Fruit fly (Drosophila melanogaster) whole organism, embryonic: Measurements from ENCODE around the gene CG14420.

ENCODE experiments used
- Adf1 ChIP-seq: fragments of 200-800 bp; sonication (Bioruptor generic); IDR thresholded peaks from 2 replicates; pipeline ENCODE4 v1.3.6; 2022; ENCODE audit warnings: missing biosample characterization, missing genetic modification characterization
- Bgb ChIP-seq: fragments of 200-800 bp; sonication (Bioruptor generic); IDR thresholded peaks from 2 replicates; pipeline ENCODE4 v1.3.6; 2022; ENCODE audit warnings: missing biosample characterization, missing genetic modification characterization; ENCODE audit not compliant: partially characterized antibody
- Blimp-1 ChIP-seq: fragments of 200-800 bp; sonication (Bioruptor generic); optimal IDR thresholded peaks from 3 replicates; lab custom pipeline; 2018; ENCODE audit warnings: missing biosample characterization, missing genetic modification characterization, mild to moderate bottlenecking, moderate library complexity, missing genetic modification reagents
- BtbVII ChIP-seq: fragments of 200-800 bp; sonication (Bioruptor generic); optimal IDR thresholded peaks from 3 replicates; lab custom pipeline; 2017; ENCODE audit warnings: missing biosample characterization, mild to moderate bottlenecking, missing genetic modification characterization
- CG10267 ChIP-seq: fragments of 200-800 bp; sonication (Bioruptor generic); optimal IDR thresholded peaks from 2 replicates; lab custom pipeline; 2018; ENCODE audit warnings: missing biosample characterization, mild to moderate bottlenecking, missing genetic modification characterization, moderate library complexity
- CG10462 ChIP-seq: fragments of 200-800 bp; sonication (Bioruptor generic); optimal IDR thresholded peaks from 2 replicates; lab custom pipeline; 2016; ENCODE audit warnings: missing biosample characterization, missing genetic modification characterization
- CG11723 ChIP-seq: fragments of 200-800 bp; sonication (Bioruptor generic); optimal IDR thresholded peaks from 2 replicates; lab custom pipeline; 2017; ENCODE audit warnings: missing biosample characterization, mild to moderate bottlenecking, missing genetic modification characterization
- CG13424 ChIP-seq: fragments of 200-800 bp; sonication (Bioruptor generic); optimal IDR thresholded peaks from 2 replicates; lab custom pipeline; 2019; ENCODE audit warnings: missing biosample characterization, mild to moderate bottlenecking, missing genetic modification characterization, moderate library complexity
- CG13894 ChIP-seq: fragments of 200-800 bp; sonication (Bioruptor generic); optimal IDR thresholded peaks from 3 replicates; lab custom pipeline; 2018; ENCODE audit warnings: missing biosample characterization, mild to moderate bottlenecking, missing genetic modification characterization, moderate library complexity
- CG14441 ChIP-seq: fragments of 200-800 bp; sonication (Bioruptor generic); IDR thresholded peaks from 2 replicates; pipeline ENCODE4 v1.3.6; 2022; ENCODE audit warnings: missing biosample characterization, missing genetic modification characterization
- CG16779 ChIP-seq: fragments of 200-800 bp; sonication (Bioruptor generic); IDR thresholded peaks from 2 replicates; pipeline ENCODE4 v1.3.6; 2022; ENCODE audit warnings: missing biosample characterization, missing genetic modification characterization
- CG16813 ChIP-seq: fragments of 200-800 bp; sonication (Bioruptor generic); IDR thresholded peaks from 3 replicates; pipeline ENCODE4 v1.3.6; 2022; ENCODE audit warnings: missing biosample characterization, missing genetic modification characterization; ENCODE audit not compliant: partially characterized antibody
- CG17328 ChIP-seq: fragments of 200-800 bp; sonication (Bioruptor generic); IDR thresholded peaks from 2 replicates; pipeline ENCODE4 v1.3.6; 2022; ENCODE audit warnings: missing biosample characterization, missing genetic modification characterization
- CG17359 ChIP-seq: fragments of 200-800 bp; sonication (Bioruptor generic); optimal IDR thresholded peaks from 3 replicates; lab custom pipeline; 2018; ENCODE audit warnings: missing biosample characterization, mild to moderate bottlenecking, missing genetic modification characterization, moderate library complexity
- CG17612 ChIP-seq: fragments of 200-800 bp; sonication (Bioruptor generic); IDR thresholded peaks from 2 replicates; pipeline ENCODE4 v1.3.6; 2022; ENCODE audit warnings: missing biosample characterization, missing genetic modification characterization
- CG18476 ChIP-seq: fragments of 200-800 bp; sonication (Bioruptor generic); optimal IDR thresholded peaks from 2 replicates; lab custom pipeline; 2016; ENCODE audit warnings: missing biosample characterization, mild to moderate bottlenecking, missing genetic modification characterization
- CG2889 ChIP-seq: fragments of 200-800 bp; sonication (Bioruptor generic); IDR thresholded peaks from 3 replicates; pipeline ENCODE4 v1.3.6; 2022; ENCODE audit warnings: missing biosample characterization, missing genetic modification characterization
- CG31388 ChIP-seq: fragments of 200-800 bp; sonication (Bioruptor generic); optimal IDR thresholded peaks from 2 replicates; lab custom pipeline; 2016; ENCODE audit warnings: missing biosample characterization, missing genetic modification characterization
- CG3407 ChIP-seq: fragments of 200-800 bp; sonication (Bioruptor generic); optimal IDR thresholded peaks from 2 replicates; lab custom pipeline; 2018; ENCODE audit warnings: missing biosample characterization, mild to moderate bottlenecking, missing genetic modification characterization
- CG3726 ChIP-seq: fragments of 200-800 bp; sonication (Bioruptor generic); IDR thresholded peaks from 3 replicates; pipeline ENCODE4, ENCODE4 v1.3.6; 2022; ENCODE audit warnings: missing biosample characterization, missing genetic modification characterization
- CG3838 ChIP-seq: fragments of 200-800 bp; sonication (Bioruptor generic); optimal IDR thresholded peaks from 3 replicates; lab custom pipeline; 2016; ENCODE audit warnings: missing biosample characterization, missing genetic modification characterization
- CG3847 ChIP-seq: fragments of 200-800 bp; sonication (Bioruptor generic); IDR thresholded peaks from 2 replicates; pipeline ENCODE4 v1.3.6; 2022; ENCODE audit warnings: missing biosample characterization, missing genetic modification characterization
- CG4730 ChIP-seq: fragments of 200-800 bp; sonication (Bioruptor generic); IDR thresholded peaks from 2 replicates; pipeline ENCODE4 v1.3.6; 2022; ENCODE audit warnings: missing biosample characterization, missing genetic modification characterization
- CG6683 ChIP-seq: fragments of 200-800 bp; sonication (Bioruptor generic); optimal IDR thresholded peaks from 2 replicates; lab custom pipeline; 2017; ENCODE audit warnings: missing biosample characterization, mild to moderate bottlenecking, missing genetic modification characterization, missing genetic modification reagents
- CG8089 ChIP-seq: fragments of 200-800 bp; sonication (Bioruptor generic); optimal IDR thresholded peaks from 3 replicates; lab custom pipeline; 2016; ENCODE audit warnings: missing biosample characterization, missing genetic modification characterization
- CG8924 ChIP-seq: fragments of 200-800 bp; optimal IDR thresholded peaks from 3 replicates; lab custom pipeline; 2019; ENCODE audit warnings: missing biosample characterization, mild to moderate bottlenecking, missing genetic modification characterization, moderate library complexity
- CHES-1-like ChIP-seq: fragments of 200-800 bp; sonication (Bioruptor generic); optimal IDR thresholded peaks from 2 replicates; lab custom pipeline; 2016; ENCODE audit warnings: missing biosample characterization, missing genetic modification characterization
- Deaf1 ChIP-seq: fragments of 200-800 bp; optimal IDR thresholded peaks from 3 replicates; lab custom pipeline; 2019; ENCODE audit warnings: missing biosample characterization, mild to moderate bottlenecking, missing genetic modification characterization, moderate library complexity
- Dek ChIP-seq: fragments of 200-800 bp; sonication (Bioruptor generic); optimal IDR thresholded peaks from 3 replicates; lab custom pipeline; 2019; ENCODE audit warnings: missing biosample characterization, mild to moderate bottlenecking, missing genetic modification characterization, moderate library complexity
- ERR ChIP-seq: fragments of 200-800 bp; sonication (Bioruptor generic); optimal IDR thresholded peaks from 2 replicates; lab custom pipeline; 2016; ENCODE audit warnings: missing biosample characterization, missing genetic modification characterization
- Fer2 ChIP-seq: fragments of 200-800 bp; sonication (Bioruptor generic); optimal IDR thresholded peaks from 2 replicates; lab custom pipeline; 2018; ENCODE audit warnings: missing biosample characterization, mild to moderate bottlenecking, missing genetic modification characterization, moderate library complexity
- Hand ChIP-seq: fragments of 200-800 bp; sonication (Bioruptor generic); optimal IDR thresholded peaks from 2 replicates; lab custom pipeline; 2017; ENCODE audit warnings: mild to moderate bottlenecking, missing biosample characterization, missing genetic modification reagents, missing genetic modification characterization
- Hmx ChIP-seq: fragments of 200-800 bp; sonication (Bioruptor generic); optimal IDR thresholded peaks from 2 replicates; lab custom pipeline; 2016; ENCODE audit warnings: missing biosample characterization, missing genetic modification characterization
- Scr ChIP-seq: fragments of 200-800 bp; sonication (Bioruptor generic); IDR thresholded peaks from 2 replicates; pipeline ENCODE4 v1.3.6; 2022; ENCODE audit warnings: missing biosample characterization, missing genetic modification characterization; ENCODE audit not compliant: partially characterized antibody
- bsh ChIP-seq, 2 experiments: fragments of 200-800 bp; sonication (Bioruptor generic); optimal IDR thresholded peaks; 2 replicates each; lab custom pipeline; 2017 to 2018; ENCODE audit warnings: mild to moderate bottlenecking in 2 of 2, missing biosample characterization in 2 of 2, missing genetic modification characterization in 2 of 2, moderate library complexity in 1 of 2
- cato ChIP-seq: fragments of 200-800 bp; sonication (Bioruptor generic); optimal IDR thresholded peaks from 2 replicates; lab custom pipeline; 2016; ENCODE audit warnings: missing biosample characterization, missing genetic modification characterization, borderline replicate concordance
- eyg ChIP-seq: fragments of 200-800 bp; sonication (Bioruptor generic); optimal IDR thresholded peaks from 3 replicates; lab custom pipeline; 2016; ENCODE audit warnings: missing biosample characterization, missing genetic modification characterization
- gem ChIP-seq: fragments of 200-800 bp; sonication (Bioruptor generic); optimal IDR thresholded peaks from 2 replicates; lab custom pipeline; 2019; ENCODE audit warnings: missing biosample characterization, mild to moderate bottlenecking, missing genetic modification characterization, moderate library complexity
- grau ChIP-seq: fragments of 200-800 bp; optimal IDR thresholded peaks from 3 replicates; lab custom pipeline; 2019; ENCODE audit warnings: missing biosample characterization, mild to moderate bottlenecking, missing genetic modification characterization, moderate library complexity
- hb ChIP-seq: fragments of 200-800 bp; sonication (Bioruptor generic); IDR thresholded peaks from 3 replicates; pipeline ENCODE4 v1.3.6; 2022; ENCODE audit warnings: missing biosample characterization, missing genetic modification characterization; ENCODE audit not compliant: partially characterized antibody
- inv ChIP-seq: fragments of 200-800 bp; sonication (Bioruptor generic); IDR thresholded peaks from 2 replicates; pipeline ENCODE4 v1.3.6; 2022; ENCODE audit warnings: missing biosample characterization, missing genetic modification characterization; ENCODE audit not compliant: partially characterized antibody
- pros ChIP-seq: fragments of 200-800 bp; sonication (Bioruptor generic); optimal IDR thresholded peaks from 3 replicates; lab custom pipeline; 2019; ENCODE audit warnings: missing biosample characterization, mild to moderate bottlenecking, missing genetic modification characterization, moderate library complexity
- repo ChIP-seq: fragments of 200-800 bp; sonication (Bioruptor generic); optimal IDR thresholded peaks from 2 replicates; lab custom pipeline; 2016; ENCODE audit warnings: missing biosample characterization, missing genetic modification characterization
- seq ChIP-seq: fragments of 200-800 bp; sonication (Bioruptor generic); IDR thresholded peaks from 2 replicates; pipeline ENCODE4 v1.3.6; 2022; ENCODE audit warnings: missing biosample characterization, missing genetic modification characterization
- sima ChIP-seq: fragments of 200-800 bp; sonication (Bioruptor generic); optimal IDR thresholded peaks from 2 replicates; lab custom pipeline; 2016; ENCODE audit warnings: missing biosample characterization, missing genetic modification characterization
- sisA ChIP-seq: fragments of 200-800 bp; sonication (Bioruptor generic); IDR thresholded peaks from 2 replicates; pipeline ENCODE4 v1.3.6; 2022; ENCODE audit warnings: missing biosample characterization, missing genetic modification characterization
- slbo ChIP-seq: fragments of 200-800 bp; sonication (Bioruptor generic); IDR thresholded peaks from 2 replicates; pipeline ENCODE4 v1.3.6; 2022; ENCODE audit warnings: missing biosample characterization, missing genetic modification characterization
- slou ChIP-seq: fragments of 200-800 bp; sonication (Bioruptor generic); optimal IDR thresholded peaks from 3 replicates; lab custom pipeline; 2016; ENCODE audit warnings: missing biosample characterization, missing genetic modification characterization
- ttk ChIP-seq: fragments of 200-800 bp; sonication (Bioruptor generic); IDR thresholded peaks from 2 replicates; pipeline ENCODE4 v2.1.2; 2022; ENCODE audit warnings: missing biosample characterization, missing genetic modification characterization
- unpg ChIP-seq: fragments of 200-800 bp; sonication (Bioruptor generic); optimal IDR thresholded peaks from 3 replicates; lab custom pipeline; 2018; ENCODE audit warnings: missing biosample characterization, mild to moderate bottlenecking, missing genetic modification characterization, moderate library complexity
- vvl ChIP-seq: fragments of 200-800 bp; sonication (Bioruptor generic); IDR thresholded peaks from 2 replicates; pipeline ENCODE4 v1.3.6; 2022; ENCODE audit warnings: missing biosample characterization, missing genetic modification characterization

CG14420 gene

dm6 chrX:2912581-2912980 is 26.1 kb upstream of the CG14420 start (continued):
- TF ChIP-seq CG3726 (GFP tag; lab: Robert Waterston, UW) (no peak), vvl (GFP tag; lab: Robert Waterston, UW) (0 out of 2 replicates have a peak, but pooled peaks have one; percentile 34), CG10267 (tag; lab: Kevin White, UChicago) (no peak), CG3407 (GFP tag; lab: Kevin White, UChicago) (no peak), CG2889 (GFP tag; lab: Robert Waterston, UW) (no peak), CG16779 (GFP tag; lab: Robert Waterston, UW) (no peak), CG3847 (GFP tag; lab: Robert Waterston, UW) (no peak), CG31388 (no peak), CG17328 (0 out of 2 replicates have a peak, but pooled peaks have one; percentile 14), gem (peak; percentile 53), ERR (GFP tag; lab: Kevin White, UChicago) (no peak), CG13424 (tag; lab: Kevin White, UChicago) (peak; percentile 10), hb (GFP tag; lab: Robert Waterston, UW) (no peak), ttk (GFP tag; lab: Robert Waterston, UW) (no peak), CG17612 (GFP tag; lab: Robert Waterston, UW) (no peak), Bgb (GFP tag; lab: Robert Waterston, UW) (no peak), CG16813 (no peak), Hmx (GFP tag; lab: Kevin White, UChicago) (no peak), sima (no peak), Blimp-1 (GFP tag; lab: Kevin White, UChicago) (peak; percentile 21), grau (peak; percentile 21), inv (GFP tag; lab: Robert Waterston, UW) (no peak), Fer2 (no peak), repo (no peak), slou (GFP tag; lab: Kevin White, UChicago) (no peak), CG3838 (GFP tag; lab: Kevin White, UChicago) (no peak), CG11723 (GFP tag; lab: Kevin White, UChicago) (no peak), seq (0 out of 2 replicates have a peak, but pooled peaks have one; percentile 12), BtbVII (GFP tag; lab: Kevin White, UChicago) (no peak), Dek (tag; lab: Kevin White, UChicago) (no peak), CG8924 (tag; lab: Kevin White, UChicago) (no peak), bsh (GFP tag; optimal IDR thresholded peaks at IDR 0.05; lab: Kevin White, UChicago) (peak in 1 of 2 experiments; percentile 21), cato (GFP tag; lab: Kevin White, UChicago) (no peak), CG13894 (no peak), CG10462 (GFP tag; lab: Kevin White, UChicago) (no peak), CG18476 (peak; percentile 4), CG6683 (GFP tag; lab: Kevin White, UChicago) (no peak), unpg (GFP tag; lab: Kevin White, UChicago) (peak; percentile 36), Scr (no peak), CG8089 (GFP tag; lab: Kevin White, UChicago) (no peak), eyg (no peak), Deaf1 (tag; lab: Kevin White, UChicago) (no peak), CG4730 (GFP tag; lab: Robert Waterston, UW) (no peak), sisA (GFP tag; lab: Robert Waterston, UW) (no peak), CG14441 (GFP tag; lab: Robert Waterston, UW) (0 out of 2 replicates have a peak, but pooled peaks have one; percentile 39), CG17359 (tag; lab: Kevin White, UChicago) (peak; percentile 7), pros (GFP tag; lab: Kevin White, UChicago) (no peak), Hand (peak; percentile 25), slbo (GFP tag; lab: Robert Waterston, UW) (peak; percentile 54), CHES-1-like (GFP tag; lab: Kevin White, UChicago) (no peak), Adf1 (no peak)
